Fruit fly (Drosophila melanogaster): ENCODE measurements around the gene Grp170.

Grp170 gene

dm6 chrX:2270557-2270930 is 4.3 kb downstream of the Grp170 start, which contains the start of gene CG2924 (continued):
- peak; percentile 78 for TF ChIP-seq chn (GFP tag; optimal IDR thresholded peaks at IDR 0.05)
- TF ChIP-seq CG8924 (tag; optimal IDR thresholded peaks at IDR 0.05) = peak; percentile 64
- TF ChIP-seq dysf (GFP tag; IDR thresholded peaks at IDR 0.05) = peak; percentile 70
- TF ChIP-seq CG8478 (optimal IDR thresholded peaks at IDR 0.05) = no peak
- peak; percentile 16 for TF ChIP-seq Deaf1 (tag; optimal IDR thresholded peaks at IDR 0.05)
- TF ChIP-seq Adf1 (GFP tag; IDR thresholded peaks at IDR 0.05) = peak; percentile 62
- no peak for TF ChIP-seq danr (GFP tag; IDR thresholded peaks at IDR 0.05)
- TF ChIP-seq CG4328 (GFP tag; optimal IDR thresholded peaks at IDR 0.05) = no peak
- TF ChIP-seq CG17361 (GFP tag; IDR thresholded peaks at IDR 0.05) = 0 out of 3 replicates have a peak, but pooled peaks have one; percentile 24
- TF ChIP-seq CG11695 (GFP tag; IDR thresholded peaks at IDR 0.05) = no peak
- no peak for TF ChIP-seq tup (GFP tag; optimal IDR thresholded peaks at IDR 0.05)
- peak; percentile 42 for TF ChIP-seq Mes4 (GFP tag; optimal IDR thresholded peaks at IDR 0.05)
- TF ChIP-seq sisA (GFP tag; IDR thresholded peaks at IDR 0.05) = peak; percentile 62
- peak; percentile 25; the same call in 1 of the 2 replicates for TF ChIP-seq CG17328 (GFP tag; IDR thresholded peaks at IDR 0.05)
- peak; percentile 39; the same call in 1 of the 2 replicates for TF ChIP-seq CG11085 (GFP tag; IDR thresholded peaks at IDR 0.05)
- no peak for TF ChIP-seq Vsx1 (GFP tag; optimal IDR thresholded peaks at IDR 0.05)
- peak; percentile 56 for TF ChIP-seq ab (GFP tag; optimal IDR thresholded peaks at IDR 0.05)
- peak; percentile 36; the same call in 1 of the 3 replicates for TF ChIP-seq tgo (GFP tag; IDR thresholded peaks at IDR 0.05)
- TF ChIP-seq CG15269 (tag; optimal IDR thresholded peaks at IDR 0.05) = peak; percentile 8
- peak; percentile 44 for TF ChIP-seq Hr3 (GFP tag; optimal IDR thresholded peaks at IDR 0.05)
- TF ChIP-seq Usf (GFP tag; optimal IDR thresholded peaks at IDR 0.05) = no peak
- TF ChIP-seq Bdp1 (GFP tag; optimal IDR thresholded peaks at IDR 0.05) = peak; percentile 22
- peak; percentile 99 for TF ChIP-seq Dll (GFP tag; IDR thresholded peaks at IDR 0.05; ENCODE audit: partially characterized antibody)
- no peak for TF ChIP-seq CG10462 (GFP tag; optimal IDR thresholded peaks at IDR 0.05)
- TF ChIP-seq dm (GFP tag; optimal IDR thresholded peaks at IDR 0.05) = peak; percentile 59
- TF ChIP-seq CG2875 (GFP tag; optimal IDR thresholded peaks at IDR 0.05) = no peak
- no peak for TF ChIP-seq unpg (GFP tag; optimal IDR thresholded peaks at IDR 0.05)
- no peak for TF ChIP-seq dan (GFP tag; IDR thresholded peaks at IDR 0.05)
- peak; percentile 81 for TF ChIP-seq zfh2 (GFP tag; optimal IDR thresholded peaks at IDR 0.05)
- TF ChIP-seq otp (GFP tag; IDR thresholded peaks at IDR 0.05) = no peak
- no peak for TF ChIP-seq onecut (GFP tag; IDR thresholded peaks at IDR 0.05)
- peak; percentile 23 for TF ChIP-seq CG10209 (GFP tag; optimal IDR thresholded peaks at IDR 0.05)
- peak; percentile 68 for TF ChIP-seq kay (GFP tag; optimal IDR thresholded peaks at IDR 0.05)
- no peak for TF ChIP-seq CG10431 (GFP tag; optimal IDR thresholded peaks at IDR 0.05)
- TF ChIP-seq CG6854 (GFP tag; optimal IDR thresholded peaks at IDR 0.05) = no peak
- peak; percentile 72; the same call in 1 of the 2 replicates for TF ChIP-seq vvl (GFP tag; IDR thresholded peaks at IDR 0.05)
- TF ChIP-seq stwl (tag; optimal IDR thresholded peaks at IDR 0.05) = peak; percentile 54
- peak; percentile 65 for TF ChIP-seq CG9817 (tag; optimal IDR thresholded peaks at IDR 0.05)
- peak; percentile 64 for TF ChIP-seq CHES-1-like (GFP tag; optimal IDR thresholded peaks at IDR 0.05)
- no peak for TF ChIP-seq Atf3 (GFP tag; optimal IDR thresholded peaks at IDR 0.05)
- peak; percentile 52 for TF ChIP-seq Mad (GFP tag; optimal IDR thresholded peaks at IDR 0.05)
- TF ChIP-seq Dip3 (GFP tag; optimal IDR thresholded peaks at IDR 0.05) = peak; percentile 78
- peak; percentile 62 for TF ChIP-seq Rx (GFP tag; IDR thresholded peaks at IDR 0.05)
- TF ChIP-seq CG4854 (GFP tag; optimal IDR thresholded peaks at IDR 0.05) = peak; percentile 13
- no peak for TF ChIP-seq Hr78 (GFP tag; optimal IDR thresholded peaks at IDR 0.05)
- peak; percentile 51 for TF ChIP-seq CG15601 (tag; optimal IDR thresholded peaks at IDR 0.05)
- peak; percentile 83 for TF ChIP-seq NFAT (GFP tag; IDR thresholded peaks at IDR 0.05)
- peak; percentile 99 for TF ChIP-seq sna (GFP tag; IDR thresholded peaks at IDR 0.05; ENCODE audit: partially characterized antibody)
- no peak for TF ChIP-seq B-H1 (GFP tag; IDR thresholded peaks at IDR 0.05)
- no peak for TF ChIP-seq eve (GFP tag; optimal IDR thresholded peaks at IDR 0.05)
- peak; percentile 59 for TF ChIP-seq CG1647 (GFP tag; optimal IDR thresholded peaks at IDR 0.05)
- peak; percentile 97 for TF ChIP-seq Med (GFP tag)

All from whole organism, embryonic.